Fruit fly (Drosophila melanogaster) S2 (cell line): Measurements from ENCODE around the gene CG14445.

Experiments
- CG8478 ChIP-seq: fragments of >200 bp; optimal IDR thresholded peaks from 2 replicates; lab custom pipeline; 2018
- CTCF ChIP-seq, 2 experiments: fragments of >200 bp; optimal IDR thresholded peaks; 2 replicates each; lab custom pipeline; 2018

dm6 chrX:6205099-6205498, 32.0 kb upstream of the CG14445 start:
- no peak for TF ChIP-seq CG8478
- no peak for TF ChIP-seq CTCF (optimal IDR thresholded peaks at IDR 0.05; lab: Kevin White, UChicago)
